Worm (Caenorhabditis elegans) whole organism, young adult: ENCODE data around the gene Y45F3A.5.

Experiments
- B0336.3 ChIP-seq: fragments of 200-800 bp; sonication (Bioruptor generic); IDR thresholded peaks from 2 replicates; pipeline ENCODE4 v1.3.6; 2022; ENCODE audit warnings: missing genetic modification characterization, missing compliant biosample characterization
- C06A6.2 ChIP-seq: fragments of 200-800 bp; sonication (Bioruptor generic); conservative IDR thresholded peaks from 2 replicates; pipeline ENCODE4 v1.3.6; 2022; ENCODE audit warnings: missing genetic modification characterization, missing compliant biosample characterization
- F37B4.10 ChIP-seq: fragments of 200-800 bp; sonication (Bioruptor generic); IDR thresholded peaks from 2 replicates; pipeline ENCODE4 v1.3.6; 2022; ENCODE audit warnings: missing genetic modification characterization, missing compliant biosample characterization
- F39B2.1 ChIP-seq: fragments of 200-800 bp; sonication (Bioruptor generic); IDR thresholded peaks from 2 replicates; pipeline ENCODE4 v1.3.6; 2022; ENCODE audit warnings: missing genetic modification reagents, missing genetic modification characterization, missing compliant biosample characterization
- F52B5.7 ChIP-seq: sonication (generic microtip); optimal IDR thresholded peaks from 2 replicates; lab custom pipeline; 2016; ENCODE audit warnings: mild to moderate bottlenecking, missing genetic modification characterization, missing compliant biosample characterization
- K11D2.4 ChIP-seq: fragments of 200-800 bp; sonication (Bioruptor generic); IDR thresholded peaks from 2 replicates; pipeline ENCODE4 v1.3.6; 2022; ENCODE audit warnings: missing genetic modification reagents, missing genetic modification characterization, missing compliant biosample characterization
- T26A5.8 ChIP-seq: sonication (generic microtip); optimal IDR thresholded peaks from 2 replicates; lab custom pipeline; 2016; ENCODE audit warnings: missing genetic modification characterization, missing compliant biosample characterization
- Y53G8AR.9 ChIP-seq: fragments of 200-800 bp; sonication (Bioruptor generic); conservative IDR thresholded peaks from 2 replicates; pipeline ENCODE4 v1.3.6; 2022; ENCODE audit warnings: missing genetic modification reagents, missing genetic modification characterization, missing compliant biosample characterization
- Y56A3A.18 ChIP-seq: fragments of 200-800 bp; sonication (Bioruptor generic); IDR thresholded peaks from 2 replicates; pipeline ENCODE4 v1.3.6; 2022; ENCODE audit warnings: missing genetic modification reagents, missing genetic modification characterization, missing compliant biosample characterization
- Y67H2A.10 ChIP-seq: fragments of 200-800 bp; sonication (Bioruptor generic); conservative IDR thresholded peaks from 2 replicates; pipeline ENCODE4 v1.3.6; 2022; ENCODE audit warnings: missing genetic modification reagents, missing genetic modification characterization, missing compliant biosample characterization
- ama-1 ChIP-seq, 3 experiments: fragments of 150-350 bp in 1 of 3; sonication (generic microtip) in 2 of 3; optimal IDR thresholded peaks; 2 replicates each; lab custom pipeline; 2014 to 2018; ENCODE audit warnings: missing biosample characterization in 2 of 3, missing genetic modification characterization in 2 of 3, missing genetic modification reagents in 2 of 3
- aptf-2 ChIP-seq: fragments of 200-800 bp; sonication (Bioruptor generic); conservative IDR thresholded peaks from 2 replicates; pipeline ENCODE4 v1.3.6; 2022; ENCODE audit warnings: missing genetic modification reagents, missing genetic modification characterization, missing compliant biosample characterization
- atf-7 ChIP-seq: sonication (generic microtip); optimal IDR thresholded peaks from 2 replicates; lab custom pipeline; 2017; ENCODE audit warnings: mild to moderate bottlenecking, missing genetic modification characterization, missing compliant biosample characterization
- athp-1 ChIP-seq: sonication (generic microtip); optimal IDR thresholded peaks from 2 replicates; lab custom pipeline; 2017; ENCODE audit warnings: mild to moderate bottlenecking, missing genetic modification characterization, missing compliant biosample characterization
- ccch-3 ChIP-seq: fragments of 200-800 bp; sonication (Bioruptor generic); optimal IDR thresholded peaks from 2 replicates; lab custom pipeline; 2018; ENCODE audit warnings: mild to moderate bottlenecking, missing genetic modification characterization, missing compliant biosample characterization
- cebp-1 ChIP-seq, 2 experiments: fragments of 200-800 bp in 1 of 2; sonication (Bioruptor generic) in 1 of 2; sonication (generic microtip) in 1 of 2; IDR thresholded peaks in 1 of 2; optimal IDR thresholded peaks in 1 of 2; 2 replicates each; pipeline versions ENCODE4 v1.3.6 to Lab custom; 2017 to 2022; ENCODE audit warnings: missing compliant biosample characterization in 2 of 2, missing genetic modification characterization in 2 of 2, mild to moderate bottlenecking in 1 of 2, missing genetic modification reagents in 1 of 2, moderate library complexity in 1 of 2
- cebp-2 ChIP-seq: fragments of 200-800 bp; sonication (Bioruptor generic); IDR thresholded peaks from 2 replicates; pipeline ENCODE4 v1.3.6; 2022; ENCODE audit warnings: missing genetic modification characterization, missing compliant biosample characterization
- ceh-100 ChIP-seq: fragments of 200-800 bp; sonication (Bioruptor generic); IDR thresholded peaks from 2 replicates; pipeline ENCODE4 v1.3.6; 2022; ENCODE audit warnings: missing genetic modification reagents, missing genetic modification characterization, missing compliant biosample characterization
- dox-1 ChIP-seq: fragments of 200-800 bp; sonication (Bioruptor generic); IDR thresholded peaks from 2 replicates; pipeline ENCODE4 v1.3.6; 2022; ENCODE audit warnings: missing genetic modification reagents, missing genetic modification characterization, missing compliant biosample characterization
- hmg-1.2 ChIP-seq: fragments of 200-800 bp; sonication (Bioruptor generic); IDR thresholded peaks from 2 replicates; pipeline ENCODE4 v1.3.6; 2022; ENCODE audit warnings: missing genetic modification reagents, missing genetic modification characterization, missing compliant biosample characterization
- hsf-1 ChIP-seq: fragments of 200-800 bp; sonication (Bioruptor generic); IDR thresholded peaks from 2 replicates; pipeline ENCODE4 v1.3.6; 2022; ENCODE audit warnings: missing genetic modification reagents, missing genetic modification characterization, missing compliant biosample characterization
- let-526 ChIP-seq: fragments of 200-800 bp; sonication (Bioruptor generic); IDR thresholded peaks from 2 replicates; pipeline ENCODE4 v1.3.6; 2022; ENCODE audit warnings: missing genetic modification reagents, missing genetic modification characterization, missing compliant biosample characterization
- lin-26 ChIP-seq: fragments of 200-800 bp; sonication (Bioruptor generic); IDR thresholded peaks from 2 replicates; pipeline ENCODE4 v1.3.6; 2022; ENCODE audit warnings: missing genetic modification reagents, missing genetic modification characterization, missing compliant biosample characterization
- mcd-1 ChIP-seq: fragments of 200-800 bp; sonication (Bioruptor generic); IDR thresholded peaks from 2 replicates; pipeline ENCODE4 v1.3.6; 2022; ENCODE audit warnings: missing genetic modification reagents, missing genetic modification characterization, missing compliant biosample characterization
- nfya-2 ChIP-seq: fragments of 200-800 bp; sonication (Bioruptor generic); IDR thresholded peaks from 2 replicates; pipeline ENCODE4 v1.3.6; 2022; ENCODE audit warnings: missing genetic modification reagents, missing genetic modification characterization, missing compliant biosample characterization
- nhr-120 ChIP-seq: fragments of 200-800 bp; sonication (Bioruptor generic); IDR thresholded peaks from 2 replicates; pipeline ENCODE4 v1.3.6; 2022; ENCODE audit warnings: missing genetic modification characterization, missing compliant biosample characterization
- nhr-80 ChIP-seq: sonication (generic microtip); optimal IDR thresholded peaks from 2 replicates; lab custom pipeline; 2016; ENCODE audit warnings: missing genetic modification characterization, missing compliant biosample characterization
- nhr-90 ChIP-seq: sonication (generic microtip); optimal IDR thresholded peaks from 2 replicates; lab custom pipeline; 2016; ENCODE audit warnings: missing genotype, mild to moderate bottlenecking, missing genetic modification characterization, missing compliant biosample characterization
- pbrm-1 ChIP-seq: fragments of 200-800 bp; sonication (Bioruptor generic); IDR thresholded peaks from 2 replicates; pipeline ENCODE4 v1.3.6; 2022; ENCODE audit warnings: missing genetic modification reagents, missing genetic modification characterization, missing compliant biosample characterization
- pha-4 ChIP-seq: fragments of 150-350 bp; sonication (generic microtip); optimal IDR thresholded peaks from 2 replicates; lab custom pipeline; 2014; ENCODE audit warnings: missing biosample characterization, missing genetic modification reagents, missing genetic modification characterization
- repo-1 ChIP-seq: sonication (generic microtip); optimal IDR thresholded peaks from 2 replicates; lab custom pipeline; 2017; ENCODE audit warnings: mild to moderate bottlenecking, missing genetic modification characterization, missing compliant biosample characterization
- snpc-1.1 ChIP-seq: sonication (generic microtip); optimal IDR thresholded peaks from 2 replicates; lab custom pipeline; 2017; ENCODE audit warnings: missing genetic modification characterization, mild to moderate bottlenecking, missing compliant biosample characterization, antibody characterized with exemption, moderate library complexity, missing genotype, missing genetic modification reagents; ENCODE audit not compliant: insufficient read depth
- snpc-4 ChIP-seq, 5 experiments: fragments of 150-350 bp in 1 of 5; sonication (generic microtip) in 4 of 5; optimal IDR thresholded peaks; 2 replicates each; lab custom pipeline; 2014 to 2018; ENCODE audit warnings: missing genetic modification characterization in 5 of 5, missing biosample characterization in 3 of 5, antibody characterized with exemption in 2 of 5, mild to moderate bottlenecking in 2 of 5, missing compliant biosample characterization in 2 of 5, missing genotype in 2 of 5, moderate library complexity in 2 of 5, missing genetic modification reagents in 1 of 5
- somi-1 ChIP-seq: fragments of 200-800 bp; sonication (Bioruptor generic); optimal IDR thresholded peaks from 2 replicates; lab custom pipeline; 2018; ENCODE audit warnings: mild to moderate bottlenecking, missing genetic modification characterization, missing compliant biosample characterization
- sptf-2 ChIP-seq: fragments of 200-800 bp; sonication (Bioruptor generic); optimal IDR thresholded peaks from 2 replicates; lab custom pipeline; 2018; ENCODE audit warnings: mild to moderate bottlenecking, missing genetic modification characterization, missing compliant biosample characterization
- tlf-1 ChIP-seq: fragments of 200-800 bp; sonication (Bioruptor generic); optimal IDR thresholded peaks from 2 replicates; lab custom pipeline; 2018; ENCODE audit warnings: mild to moderate bottlenecking, missing genetic modification characterization, missing compliant biosample characterization
- zfh-2 ChIP-seq: fragments of 200-800 bp; sonication (Bioruptor generic); conservative IDR thresholded peaks from 2 replicates; pipeline ENCODE4 v1.3.6; 2022; ENCODE audit warnings: missing genetic modification reagents, missing genetic modification characterization, missing compliant biosample characterization
- ztf-26 ChIP-seq: sonication (generic microtip); optimal IDR thresholded peaks from 2 replicates; lab custom pipeline; 2017; ENCODE audit warnings: missing genetic modification characterization, missing compliant biosample characterization
- ztf-28 ChIP-seq: fragments of 200-800 bp; sonication (Bioruptor generic); IDR thresholded peaks from 2 replicates; pipeline ENCODE4 v1.3.6; 2022; ENCODE audit warnings: missing genetic modification reagents, missing genetic modification characterization, missing compliant biosample characterization

Y45F3A.5 gene

DNA sequence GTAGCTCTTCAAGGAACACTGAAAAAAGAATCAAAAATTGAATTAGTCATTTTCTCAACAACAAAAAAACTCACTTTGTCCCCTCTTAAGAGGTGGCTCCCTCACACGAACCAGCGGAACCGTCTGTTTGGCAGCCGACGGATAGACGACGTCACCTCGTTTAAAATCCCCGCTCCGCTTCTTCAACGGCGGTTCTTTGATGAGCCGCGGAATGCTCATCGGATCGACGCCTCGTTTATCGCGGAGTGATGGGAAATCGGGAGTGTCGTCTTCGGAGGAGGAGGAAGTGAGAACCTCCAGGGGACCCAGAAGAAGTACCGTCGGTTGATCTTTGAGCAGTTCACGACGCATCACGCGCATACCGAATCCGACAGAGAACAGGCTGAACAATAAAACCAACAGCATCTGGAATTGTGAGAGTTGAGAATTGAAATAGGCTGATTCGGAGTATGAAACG, 47.4 kb downstream of the Y45F3A.5 start, which contains the start of gene nlp-68:
Gene nlp-68, minus strand, starts transcription at position 407 of the 457 bp plus-strand sequence.
- TF ChIP-seq somi-1 (GFP tag; lab: Kevin White, UChicago) (no peak), zfh-2 (GFP tag; lab: Robert Waterston, UW) (peak; percentile 61; the same call in 1 of the 2 replicates)

DNA sequence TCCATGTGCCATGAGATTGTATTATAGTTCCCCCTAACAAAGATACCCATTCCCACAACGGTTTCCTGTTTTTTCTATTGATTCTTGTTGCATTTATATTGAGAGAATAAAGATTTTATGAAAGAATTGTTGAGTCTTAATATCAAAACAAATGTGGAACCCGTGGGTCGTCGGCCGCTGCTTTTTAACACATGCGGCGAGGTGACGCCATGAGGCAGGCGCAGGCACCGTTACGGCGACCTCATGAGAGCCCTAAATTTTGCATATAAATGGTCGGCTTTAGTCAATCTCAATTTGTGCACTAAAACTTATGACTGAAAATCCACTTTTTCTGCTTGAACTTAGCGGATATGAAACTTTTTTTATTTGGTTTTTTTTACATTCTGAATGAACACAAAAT, 48.6 kb downstream of the Y45F3A.5 start:
- TF ChIP-seq F39B2.1 (GFP tag; lab: Robert Waterston, UW): no peak
- TF ChIP-seq tlf-1 (GFP tag; lab: Kevin White, UChicago): peak; percentile 9
- TF ChIP-seq let-526: 0 out of 2 replicates have a peak, but pooled peaks have one; percentile 33
- TF ChIP-seq Y53G8AR.9 (GFP tag; lab: Robert Waterston, UW): 0 out of 2 replicates have a peak, but pooled peaks have one; percentile 51
- 0 out of 2 replicates have a peak, but pooled peaks have one; percentile 19 for TF ChIP-seq B0336.3 (GFP tag; lab: Robert Waterston, UW)
- TF ChIP-seq sptf-2 (GFP tag; lab: Kevin White, UChicago): no peak
- no peak for TF ChIP-seq pha-4 (tag; lab: Kevin White, UChicago)
- TF ChIP-seq ztf-26 (tag; lab: Kevin White, UChicago): peak; percentile 62
- TF ChIP-seq nhr-90: peak; percentile 26
- TF ChIP-seq K11D2.4 (GFP tag; lab: Robert Waterston, UW): no peak
- TF ChIP-seq pbrm-1 (GFP tag; lab: Robert Waterston, UW): 0 out of 2 replicates have a peak, but pooled peaks have one; percentile 14
- no peak for TF ChIP-seq Y67H2A.10 (GFP tag; lab: Robert Waterston, UW)
- no peak for TF ChIP-seq T26A5.8 (tag; lab: Kevin White, UChicago)
- TF ChIP-seq C06A6.2 (GFP tag; lab: Robert Waterston, UW): no peak
- TF ChIP-seq atf-7 (tag; lab: Kevin White, UChicago): peak; percentile 2
- no peak for TF ChIP-seq snpc-1.1 (tag; lab: Kevin White, UChicago)
- TF ChIP-seq repo-1: peak; percentile 55
- TF ChIP-seq mcd-1 (GFP tag; lab: Robert Waterston, UW): peak; percentile 36; the same call in 1 of the 2 replicates
- TF ChIP-seq dox-1: peak; percentile 17; the same call in 1 of the 2 replicates
- 0 out of 2 replicates have a peak, but pooled peaks have one; percentile 58 for TF ChIP-seq Y56A3A.18 (GFP tag; lab: Robert Waterston, UW)
- 0 out of 2 replicates have a peak, but pooled peaks have one; percentile 55 for TF ChIP-seq nhr-120 (GFP tag; lab: Robert Waterston, UW)
- no peak for TF ChIP-seq cebp-1 (GFP tag; IDR thresholded peaks at IDR 0.05; lab: Robert Waterston, UW)
- peak; percentile 37 for TF ChIP-seq cebp-1 (tag; optimal IDR thresholded peaks at IDR 0.05; lab: Kevin White, UChicago)
- 0 out of 2 replicates have a peak, but pooled peaks have one; percentile 21 for TF ChIP-seq lin-26 (GFP tag; lab: Robert Waterston, UW)
- peak; percentile 10 for TF ChIP-seq nhr-80
- no peak for TF ChIP-seq snpc-4 (GFP tag; optimal IDR thresholded peaks at IDR 0.05; lab: Kevin White, UChicago)
- peak in 3 of 4 experiments; percentile 26 to 65 (median 47) for TF ChIP-seq snpc-4 (tag; optimal IDR thresholded peaks at IDR 0.05; lab: Kevin White, UChicago)
- peak; percentile 5; the same call in 1 of the 2 replicates for TF ChIP-seq hmg-1.2 (GFP tag; lab: Robert Waterston, UW)

DNA sequence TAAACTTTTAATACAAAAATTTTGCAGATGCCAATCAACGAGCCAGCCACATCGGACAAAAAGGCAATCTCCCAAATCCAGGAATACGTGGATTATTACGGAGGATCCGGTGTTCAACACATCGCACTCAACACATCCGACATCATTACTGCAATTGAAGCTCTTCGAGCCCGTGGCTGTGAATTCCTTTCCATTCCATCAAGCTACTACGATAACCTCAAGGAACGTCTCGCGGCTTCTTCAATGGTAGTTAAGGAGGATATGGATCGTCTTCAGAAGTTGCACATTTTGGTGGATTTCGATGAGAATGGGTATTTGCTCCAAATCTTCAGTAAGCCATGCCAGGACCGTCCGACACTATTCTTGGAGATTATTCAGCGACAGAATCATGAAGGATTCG, 49.1 kb downstream of the Y45F3A.5 start:
- TF ChIP-seq ama-1 (optimal IDR thresholded peaks at IDR 0.05; lab: Kevin White, UChicago): peak; percentile 78
- no peak for TF ChIP-seq ama-1 (GFP tag; optimal IDR thresholded peaks at IDR 0.05; lab: Kevin White, UChicago)
- 0 out of 2 replicates have a peak, but pooled peaks have one; percentile 61 for TF ChIP-seq cebp-2 (GFP tag; lab: Robert Waterston, UW)
- TF ChIP-seq ztf-28 (GFP tag; lab: Robert Waterston, UW): no peak
- no peak for TF ChIP-seq athp-1 (tag; lab: Kevin White, UChicago)
- TF ChIP-seq repo-1: peak; percentile 28
- TF ChIP-seq nhr-80: no peak
- no peak for TF ChIP-seq aptf-2 (GFP tag; lab: Robert Waterston, UW)
- no peak for TF ChIP-seq ccch-3
- TF ChIP-seq nfya-2 (GFP tag; lab: Robert Waterston, UW): 0 out of 2 replicates have a peak, but pooled peaks have one; percentile 20
- no peak for TF ChIP-seq ceh-100 (GFP tag; lab: Robert Waterston, UW)
- TF ChIP-seq F52B5.7 (tag; lab: Kevin White, UChicago): no peak
- TF ChIP-seq hsf-1: no peak
- TF ChIP-seq F37B4.10 (GFP tag; lab: Robert Waterston, UW): no peak
